Worm (Caenorhabditis elegans) whole organism, L4/young adult: ENCODE results near the gene W07G4.7.

ENCODE experiments used
- dao-5 ChIP-seq: sonication (generic microtip); optimal IDR thresholded peaks from 2 replicates; lab custom pipeline; 2016; ENCODE audit warnings: missing genotype, missing genetic modification characterization, moderate library complexity, missing compliant biosample characterization
- him-1 ChIP-seq: sonication (generic microtip); optimal IDR thresholded peaks from 2 replicates; lab custom pipeline; 2016; ENCODE audit warnings: missing genotype, missing genetic modification reagents, missing genetic modification characterization, missing compliant biosample characterization

ce11 chrV:13070278-13070677 is 35.8 kb upstream of the W07G4.7 start:
- TF ChIP-seq dao-5 (tag; lab: Kevin White, UChicago) (no peak), him-1 (tag; lab: Kevin White, UChicago) (no peak)
